Fruit fly (Drosophila melanogaster): Measurements from ENCODE around the gene CG43092.

The CG43092 gene

DNA sequence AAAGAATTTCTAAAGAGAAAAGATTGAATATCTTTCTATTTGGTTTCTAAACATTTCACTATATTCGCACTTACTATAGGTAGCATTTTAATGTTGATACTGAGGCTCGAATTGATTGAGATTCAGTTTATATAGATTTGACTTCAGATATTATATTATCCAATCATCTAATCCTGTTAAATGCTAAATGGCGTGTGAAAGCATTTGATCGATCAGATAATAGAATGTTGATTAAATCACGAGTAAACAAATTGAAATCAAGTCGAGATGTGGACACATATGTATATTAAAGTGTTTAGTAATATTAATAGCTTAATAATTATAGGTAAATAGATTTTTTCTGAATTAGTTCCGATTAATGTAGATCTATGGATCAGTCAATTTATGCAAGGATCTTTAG lies 1.4 kb upstream of the CG43092 start, which contains the start of gene CG43094:
Gene CG43094, minus strand, starts transcription at position 101 of the 400 bp plus-strand sequence.
- no peak for TF ChIP-seq Snoo (tag; optimal IDR thresholded peaks at IDR 0.05)
- TF ChIP-seq CG14655 (GFP tag; optimal IDR thresholded peaks at IDR 0.05): no peak
- no peak for TF ChIP-seq CG4496 (GFP tag; IDR thresholded peaks at IDR 0.05)
- TF ChIP-seq CG32121 (GFP tag; IDR thresholded peaks at IDR 0.05): no peak
- no peak for TF ChIP-seq Ets98B (GFP tag; IDR thresholded peaks at IDR 0.05)
- no peak for TF ChIP-seq CG17806 (tag; optimal IDR thresholded peaks at IDR 0.05)
- no peak for TF ChIP-seq gl (tag; optimal IDR thresholded peaks at IDR 0.05)
- no peak for TF ChIP-seq CG34367 (tag; optimal IDR thresholded peaks at IDR 0.05)
- no peak for TF ChIP-seq CG13204 (GFP tag; optimal IDR thresholded peaks at IDR 0.05)
- TF ChIP-seq CG15710 (tag; optimal IDR thresholded peaks at IDR 0.05): no peak
- no peak for TF ChIP-seq CG8301 (tag; optimal IDR thresholded peaks at IDR 0.05)
- TF ChIP-seq Pif1B (GFP tag; optimal IDR thresholded peaks at IDR 0.05): no peak
- no peak for TF ChIP-seq rn (GFP tag; IDR thresholded peaks at IDR 0.05)
- no peak for TF ChIP-seq D1 (tag; optimal IDR thresholded peaks at IDR 0.05)
- no peak for TF ChIP-seq CG8159 (tag; optimal IDR thresholded peaks at IDR 0.05)
- TF ChIP-seq EcR (GFP tag; optimal IDR thresholded peaks at IDR 0.05): no peak
- no peak for TF ChIP-seq CG9948 (tag; optimal IDR thresholded peaks at IDR 0.05)
- TF ChIP-seq CG12605 (GFP tag; IDR thresholded peaks at IDR 0.05): no peak

DNA sequence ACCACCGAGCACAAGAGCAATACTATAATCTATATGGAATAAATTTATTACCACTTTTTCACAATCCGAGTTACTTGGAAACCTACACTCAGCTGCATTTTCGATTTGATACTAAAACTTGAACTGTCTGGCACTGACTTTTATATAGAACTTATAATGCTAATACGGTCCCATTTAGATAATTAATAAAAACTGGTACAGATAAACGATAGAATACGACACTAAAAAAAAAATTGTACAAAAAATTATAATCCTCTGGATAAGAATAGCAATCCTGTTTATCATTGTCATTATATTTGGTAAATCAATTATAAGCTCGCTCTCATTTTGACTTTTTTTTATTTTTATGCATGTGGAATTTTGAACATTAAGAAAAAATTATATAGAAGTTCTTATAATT lies 740 bp upstream of the CG43092 start, which contains the start of gene CG43093:
Gene CG43093, minus strand, starts transcription at position 101 of the 400 bp plus-strand sequence.
- TF ChIP-seq Ets98B (GFP tag; IDR thresholded peaks at IDR 0.05): no peak
- TF ChIP-seq CG32121 (GFP tag; IDR thresholded peaks at IDR 0.05): no peak
- TF ChIP-seq Pif1B (GFP tag; optimal IDR thresholded peaks at IDR 0.05): no peak
- no peak for TF ChIP-seq CG9948 (tag; optimal IDR thresholded peaks at IDR 0.05)
- no peak for TF ChIP-seq CG17806 (tag; optimal IDR thresholded peaks at IDR 0.05)
- TF ChIP-seq Snoo (tag; optimal IDR thresholded peaks at IDR 0.05): no peak
- no peak for TF ChIP-seq CG34367 (tag; optimal IDR thresholded peaks at IDR 0.05)
- TF ChIP-seq CG13204 (GFP tag; optimal IDR thresholded peaks at IDR 0.05): no peak
- TF ChIP-seq CG15710 (tag; optimal IDR thresholded peaks at IDR 0.05): no peak
- TF ChIP-seq Pif1A (GFP tag; optimal IDR thresholded peaks at IDR 0.05): no peak
- TF ChIP-seq CG10348 (GFP tag; IDR thresholded peaks at IDR 0.05): no peak
- TF ChIP-seq fd96Ca (GFP tag; IDR thresholded peaks at IDR 0.05): no peak
- no peak for TF ChIP-seq gl (tag; optimal IDR thresholded peaks at IDR 0.05)
- TF ChIP-seq CG8301 (tag; optimal IDR thresholded peaks at IDR 0.05): no peak
- TF ChIP-seq CG8159 (tag; optimal IDR thresholded peaks at IDR 0.05): no peak
- no peak for TF ChIP-seq CG14655 (GFP tag; optimal IDR thresholded peaks at IDR 0.05)
- no peak for TF ChIP-seq CG4496 (GFP tag; IDR thresholded peaks at IDR 0.05)
- TF ChIP-seq CG12605 (GFP tag; IDR thresholded peaks at IDR 0.05): no peak
- TF ChIP-seq D1 (tag; optimal IDR thresholded peaks at IDR 0.05): no peak

DNA sequence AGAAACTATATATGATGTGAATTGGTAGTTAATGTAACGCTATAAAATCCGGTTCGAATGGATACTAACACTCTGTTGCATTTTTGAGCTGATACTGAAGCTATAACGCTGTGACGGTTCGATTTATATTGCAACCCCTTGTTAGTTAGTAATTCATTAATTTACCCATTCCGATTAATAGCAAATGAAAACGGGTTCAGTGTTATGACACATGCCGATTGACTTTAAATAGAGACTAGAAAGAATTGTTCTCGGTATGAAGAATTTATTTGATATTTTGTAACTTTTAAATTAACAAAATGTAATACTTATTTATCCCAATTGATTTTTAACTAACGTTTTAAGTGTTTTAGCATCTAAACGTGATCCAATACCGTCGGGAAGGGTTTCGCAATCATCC lies 834 bp downstream of the CG43092 start, which contains the start of gene CG43091:
Gene CG43091, minus strand, starts transcription at position 101 of the 400 bp plus-strand sequence.
- no peak for TF ChIP-seq Snoo (tag; optimal IDR thresholded peaks at IDR 0.05)
- TF ChIP-seq CG13204 (GFP tag; optimal IDR thresholded peaks at IDR 0.05): no peak
- no peak for TF ChIP-seq Pif1B (GFP tag; optimal IDR thresholded peaks at IDR 0.05)
- TF ChIP-seq CG15710 (tag; optimal IDR thresholded peaks at IDR 0.05): no peak
- TF ChIP-seq CG12605 (GFP tag; IDR thresholded peaks at IDR 0.05): no peak
- TF ChIP-seq CG9948 (tag; optimal IDR thresholded peaks at IDR 0.05): no peak
- TF ChIP-seq EcR (GFP tag; optimal IDR thresholded peaks at IDR 0.05): no peak
- TF ChIP-seq rn (GFP tag; IDR thresholded peaks at IDR 0.05): no peak

DNA sequence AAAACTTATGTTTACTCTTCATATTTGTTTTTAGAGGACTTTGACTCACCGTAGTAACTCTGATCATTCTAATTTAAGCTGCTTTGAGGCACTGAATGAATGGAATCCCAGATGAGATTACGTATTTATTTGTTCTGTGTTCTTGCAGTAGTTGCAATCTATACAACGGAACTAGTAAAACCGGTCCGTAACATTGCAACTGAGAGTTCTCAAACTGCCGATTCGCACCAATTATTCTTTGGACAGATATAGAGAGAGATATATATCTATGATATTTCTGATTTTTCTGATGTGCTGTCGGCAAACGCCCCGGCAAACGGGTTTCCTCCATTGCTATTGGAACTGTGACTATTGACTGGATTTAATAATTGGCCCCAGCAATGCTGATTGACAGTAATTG lies 1.9 kb downstream of the CG43092 start, which contains the start of gene CG13841:
Gene CG13841, minus strand, starts transcription at position 101 of the 400 bp plus-strand sequence.
- TF ChIP-seq CG13204 (GFP tag; optimal IDR thresholded peaks at IDR 0.05) (no peak), CG14655 (GFP tag; optimal IDR thresholded peaks at IDR 0.05) (no peak)

DNA sequence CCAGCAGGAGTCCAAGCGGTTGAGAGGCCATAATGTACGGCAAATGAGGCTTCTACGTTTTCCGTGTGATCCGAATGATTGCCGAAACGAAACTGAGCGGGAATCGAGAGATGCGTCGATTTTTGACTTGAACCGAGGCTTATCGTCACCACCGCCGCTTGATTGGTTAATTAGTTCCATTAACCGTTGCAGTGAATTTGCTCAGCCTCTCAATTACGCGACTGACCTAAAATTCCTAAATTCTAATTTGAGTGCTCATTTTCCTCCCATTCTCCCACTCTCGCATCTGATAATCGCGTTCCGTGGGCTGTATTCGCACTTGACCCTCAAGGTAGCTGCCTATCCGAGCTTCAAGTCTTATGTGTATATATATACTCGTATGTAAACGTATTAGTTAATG lies 3.4 kb downstream of the CG43092 start, which contains the start of gene Nepl15:
Gene Nepl15, minus strand, starts transcription at position 101 of the 400 bp plus-strand sequence.
- TF ChIP-seq CG12605 (GFP tag; IDR thresholded peaks at IDR 0.05) (no peak), CG13204 (GFP tag; optimal IDR thresholded peaks at IDR 0.05) (no peak), rn (GFP tag; IDR thresholded peaks at IDR 0.05) (no peak), gl (tag; optimal IDR thresholded peaks at IDR 0.05) (no peak), CG8301 (tag; optimal IDR thresholded peaks at IDR 0.05) (no peak), CG15710 (tag; optimal IDR thresholded peaks at IDR 0.05) (no peak), Snoo (tag; optimal IDR thresholded peaks at IDR 0.05) (no peak), CG14655 (GFP tag; optimal IDR thresholded peaks at IDR 0.05) (no peak), CG32121 (GFP tag; IDR thresholded peaks at IDR 0.05) (no peak), D1 (tag; optimal IDR thresholded peaks at IDR 0.05) (no peak), Pif1B (GFP tag; optimal IDR thresholded peaks at IDR 0.05) (no peak), CG17806 (tag; optimal IDR thresholded peaks at IDR 0.05) (no peak)

DNA sequence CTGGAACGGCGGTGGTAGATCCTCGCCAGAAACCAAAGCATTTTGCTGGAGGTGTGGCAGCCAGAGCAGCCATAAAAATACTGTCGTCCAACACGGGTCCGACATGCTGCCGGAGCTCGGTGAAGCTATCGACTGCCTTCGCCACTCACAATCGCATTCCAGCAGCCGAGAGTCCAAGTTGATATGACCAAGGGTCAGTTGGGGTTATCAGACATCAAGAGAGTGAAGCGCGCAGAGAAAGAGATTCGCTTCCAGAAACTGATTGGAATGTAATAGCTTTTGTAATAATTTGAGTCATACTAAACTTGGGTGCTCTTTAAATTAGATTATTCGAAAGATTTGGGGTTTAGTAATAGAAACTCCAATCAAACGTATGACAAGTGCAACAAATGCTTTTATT lies 5.9 kb downstream of the CG43092 start, which contains the start of gene Nepl14:
Gene Nepl14, minus strand, starts transcription at position 125 of the 400 bp plus-strand sequence.
- TF ChIP-seq CG13204 (GFP tag; optimal IDR thresholded peaks at IDR 0.05): no peak

DNA sequence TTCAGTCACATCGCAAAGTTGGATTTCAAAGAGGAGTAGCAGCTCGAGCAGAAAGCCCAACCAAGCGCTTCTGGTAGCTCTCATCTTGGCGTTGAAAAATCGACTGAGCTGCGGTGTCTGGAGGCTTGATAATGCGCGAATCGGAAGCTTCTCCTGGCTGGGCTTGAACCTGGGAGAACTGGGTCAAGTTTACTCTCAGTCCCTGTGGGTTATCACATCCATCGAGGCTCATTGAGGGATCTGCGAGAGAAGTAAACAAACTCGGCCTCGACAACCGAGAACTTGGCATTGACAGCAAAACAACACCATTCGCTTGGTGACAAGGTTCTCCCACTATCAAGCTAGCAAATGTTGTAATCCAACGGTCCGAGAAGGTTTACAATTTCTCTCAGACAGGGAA lies 8.5 kb downstream of the CG43092 start, which contains the start of gene Nepl13:
Gene Nepl13, minus strand, starts transcription at position 89 of the 400 bp plus-strand sequence.
- TF ChIP-seq CG10348 (GFP tag; IDR thresholded peaks at IDR 0.05): no peak
- TF ChIP-seq CG9948 (tag; optimal IDR thresholded peaks at IDR 0.05): no peak
- no peak for TF ChIP-seq EcR (GFP tag; optimal IDR thresholded peaks at IDR 0.05)
- no peak for TF ChIP-seq CG14655 (GFP tag; optimal IDR thresholded peaks at IDR 0.05)
- TF ChIP-seq CG15710 (tag; optimal IDR thresholded peaks at IDR 0.05): no peak
- TF ChIP-seq CG8159 (tag; optimal IDR thresholded peaks at IDR 0.05): no peak
- TF ChIP-seq CG12605 (GFP tag; IDR thresholded peaks at IDR 0.05): no peak
- no peak for TF ChIP-seq CG17806 (tag; optimal IDR thresholded peaks at IDR 0.05)
- TF ChIP-seq Pif1B (GFP tag; optimal IDR thresholded peaks at IDR 0.05): no peak
- no peak for TF ChIP-seq rn (GFP tag; IDR thresholded peaks at IDR 0.05)
- TF ChIP-seq CG4496 (GFP tag; IDR thresholded peaks at IDR 0.05): no peak
- no peak for TF ChIP-seq CG13204 (GFP tag; optimal IDR thresholded peaks at IDR 0.05)
- no peak for TF ChIP-seq D1 (tag; optimal IDR thresholded peaks at IDR 0.05)
- no peak for TF ChIP-seq CG34367 (tag; optimal IDR thresholded peaks at IDR 0.05)
- TF ChIP-seq CG8301 (tag; optimal IDR thresholded peaks at IDR 0.05): no peak
- no peak for TF ChIP-seq gl (tag; optimal IDR thresholded peaks at IDR 0.05)
